Worm (Caenorhabditis elegans) whole organism, mixed stage, embryonic: ENCODE results near the gene npr-36.
A peak's percentile ranks its signal among the peaks of the same experiment; 100 is the strongest.

Source experiments
- bed-3 ChIP-seq: fragments of 200-800 bp; sonication (Bioruptor generic); optimal IDR thresholded peaks from 3 replicates; lab custom pipeline; 2018; ENCODE audit warnings: mild to moderate bottlenecking, missing genetic modification characterization, moderate library complexity, missing compliant biosample characterization
- blmp-1 ChIP-seq: fragments of 150-350 bp; optimal IDR thresholded peaks from 2 replicates; lab custom pipeline; 2014; ENCODE audit warnings: missing biosample characterization, missing genetic modification characterization
- ceh-39 ChIP-seq: fragments of 150-350 bp; optimal IDR thresholded peaks from 2 replicates; lab custom pipeline; 2014; ENCODE audit warnings: missing biosample characterization, missing genetic modification characterization
- ceh-43 ChIP-seq: fragments of 200-800 bp; sonication (Bioruptor generic); optimal IDR thresholded peaks from 2 replicates; lab custom pipeline; 2018; ENCODE audit warnings: mild to moderate bottlenecking, missing genetic modification characterization, moderate library complexity, missing compliant biosample characterization
- ceh-83 ChIP-seq: fragments of 200-800 bp; sonication (Bioruptor generic); optimal IDR thresholded peaks from 2 replicates; lab custom pipeline; 2018; ENCODE audit warnings: mild to moderate bottlenecking, missing genetic modification characterization, missing compliant biosample characterization
- ces-1 ChIP-seq: fragments of 150-350 bp; optimal IDR thresholded peaks from 2 replicates; lab custom pipeline; 2014; ENCODE audit warnings: missing biosample characterization, missing genetic modification reagents, missing genetic modification characterization
- cnd-1 ChIP-seq: fragments of 200-800 bp; sonication (Bioruptor generic); optimal IDR thresholded peaks from 2 replicates; lab custom pipeline; 2018; ENCODE audit warnings: mild to moderate bottlenecking, missing genetic modification characterization, missing compliant biosample characterization
- drap-1 ChIP-seq: fragments of 200-800 bp; sonication (Bioruptor generic); optimal IDR thresholded peaks from 3 replicates; lab custom pipeline; 2018; ENCODE audit warnings: mild to moderate bottlenecking, missing genetic modification characterization, missing compliant biosample characterization
- elt-1 ChIP-seq: sonication (generic microtip); optimal IDR thresholded peaks from 2 replicates; lab custom pipeline; 2017; ENCODE audit warnings: missing genetic modification characterization, mild to moderate bottlenecking, missing compliant biosample characterization, antibody characterized with exemption, moderate library complexity, borderline replicate concordance; ENCODE audit not compliant: insufficient read depth
- elt-3 ChIP-seq: fragments of 150-350 bp; optimal IDR thresholded peaks from 2 replicates; lab custom pipeline; 2014; ENCODE audit warnings: missing biosample characterization, missing genetic modification characterization
- flh-1 ChIP-seq: fragments of 200-800 bp; sonication (Bioruptor generic); optimal IDR thresholded peaks from 2 replicates; lab custom pipeline; 2018; ENCODE audit warnings: mild to moderate bottlenecking, missing genetic modification characterization, moderate library complexity, missing compliant biosample characterization
- lin-13 ChIP-seq: fragments of 150-350 bp; optimal IDR thresholded peaks from 2 replicates; lab custom pipeline; 2014; ENCODE audit warnings: missing biosample characterization, missing genetic modification characterization
- lin-32 ChIP-seq: fragments of 200-800 bp; sonication (Bioruptor generic); optimal IDR thresholded peaks from 2 replicates; lab custom pipeline; 2018; ENCODE audit warnings: mild to moderate bottlenecking, missing genetic modification characterization, missing compliant biosample characterization
- mab-5 ChIP-seq: fragments of 150-350 bp; optimal IDR thresholded peaks from 2 replicates; lab custom pipeline; 2014; ENCODE audit warnings: missing biosample characterization, missing genetic modification characterization
- mep-1 ChIP-seq: fragments of 150-350 bp; optimal IDR thresholded peaks from 2 replicates; lab custom pipeline; 2017; ENCODE audit warnings: missing biosample characterization, missing genetic modification reagents, missing genetic modification characterization, inconsistent platforms
- mls-2 ChIP-seq: sonication (generic microtip); optimal IDR thresholded peaks from 2 replicates; lab custom pipeline; 2016; ENCODE audit warnings: mild to moderate bottlenecking, missing genetic modification characterization, moderate library complexity, missing compliant biosample characterization
- nhr-12 ChIP-seq: fragments of 150-350 bp; optimal IDR thresholded peaks from 2 replicates; lab custom pipeline; 2014; ENCODE audit warnings: missing biosample characterization, missing genetic modification characterization
- nhr-2 ChIP-seq: fragments of 150-350 bp; optimal IDR thresholded peaks from 2 replicates; lab custom pipeline; 2014; ENCODE audit warnings: missing biosample characterization, missing genetic modification characterization
- nhr-237 ChIP-seq: fragments of 150-350 bp; optimal IDR thresholded peaks from 2 replicates; lab custom pipeline; 2014; ENCODE audit warnings: missing biosample characterization, missing genetic modification characterization
- nhr-28 ChIP-seq: fragments of 150-350 bp; optimal IDR thresholded peaks from 2 replicates; lab custom pipeline; 2014; ENCODE audit warnings: missing biosample characterization, missing genetic modification characterization
- nhr-76 ChIP-seq: sonication (generic microtip); optimal IDR thresholded peaks from 2 replicates; lab custom pipeline; 2017; ENCODE audit warnings: missing biosample characterization, missing genetic modification characterization
- pha-4 ChIP-seq: fragments of 150-350 bp; optimal IDR thresholded peaks from 2 replicates; lab custom pipeline; 2018; ENCODE audit warnings: missing biosample characterization, missing genetic modification reagents, missing genetic modification characterization
- sem-2 ChIP-seq: fragments of 200-800 bp; sonication (Bioruptor generic); optimal IDR thresholded peaks from 2 replicates; lab custom pipeline; 2018; ENCODE audit warnings: mild to moderate bottlenecking, missing genetic modification characterization, missing compliant biosample characterization
- snpc-4 ChIP-seq: fragments of 150-350 bp; optimal IDR thresholded peaks from 2 replicates; lab custom pipeline; 2014; ENCODE audit warnings: missing biosample characterization, missing genetic modification characterization
- sptf-1 ChIP-seq: sonication (generic microtip); optimal IDR thresholded peaks from 2 replicates; lab custom pipeline; 2017; ENCODE audit warnings: mild to moderate bottlenecking, missing genetic modification characterization, moderate library complexity, missing compliant biosample characterization
- tbx-8 ChIP-seq: fragments of 200-800 bp; sonication (Bioruptor generic); optimal IDR thresholded peaks from 2 replicates; lab custom pipeline; 2018; ENCODE audit warnings: mild to moderate bottlenecking, missing genetic modification characterization, moderate library complexity, missing compliant biosample characterization
- unc-120 ChIP-seq: sonication (generic microtip); optimal IDR thresholded peaks from 2 replicates; lab custom pipeline; 2017; ENCODE audit warnings: missing genetic modification characterization, missing compliant biosample characterization; ENCODE audit not compliant: poor library complexity, severe bottlenecking
- unc-62 ChIP-seq: fragments of 150-350 bp; optimal IDR thresholded peaks from 2 replicates; lab custom pipeline; 2014; ENCODE audit warnings: missing biosample characterization, missing genetic modification reagents, missing genetic modification characterization
- zip-8 ChIP-seq: fragments of 150-350 bp; optimal IDR thresholded peaks from 2 replicates; lab custom pipeline; 2014; ENCODE audit warnings: missing biosample characterization, missing genetic modification characterization
- ztf-11 ChIP-seq: fragments of 150-350 bp; optimal IDR thresholded peaks from 2 replicates; lab custom pipeline; 2014; ENCODE audit warnings: missing biosample characterization, missing genetic modification characterization

npr-36 gene

DNA sequence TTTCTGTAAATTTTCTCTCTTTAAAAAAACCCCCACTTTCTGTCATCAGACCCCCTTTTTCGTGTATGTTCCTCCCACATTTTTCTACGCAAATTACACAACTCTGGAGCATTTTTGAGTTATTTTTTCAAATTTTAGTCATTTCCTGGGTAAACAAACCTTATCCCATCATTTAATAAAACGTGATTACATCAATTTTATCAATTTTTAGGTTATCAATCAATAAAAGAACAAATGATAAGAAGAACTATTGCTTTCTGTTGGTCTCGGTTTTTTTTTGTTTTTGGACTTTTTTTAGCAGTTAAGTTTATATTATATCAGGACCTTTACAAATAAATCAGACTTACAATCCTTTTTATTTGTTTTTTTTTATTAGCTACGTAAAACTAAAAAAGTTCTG lies 23.2 kb upstream of the npr-36 start, which contains the start of gene C53C11.2:
C53C11.2 (plus strand) TSS at position 284 of the 400 bp plus-strand sequence.
- no peak for TF ChIP-seq mls-2 (tag; lab: Kevin White, UChicago)
- no peak for TF ChIP-seq nhr-237 (tag; lab: Kevin White, UChicago)
- no peak for TF ChIP-seq elt-3 (tag; lab: Kevin White, UChicago)
- TF ChIP-seq nhr-76 (tag; lab: Kevin White, UChicago): no peak
- TF ChIP-seq sem-2 (GFP tag; lab: Kevin White, UChicago): no peak
- no peak for TF ChIP-seq sptf-1 (tag; lab: Kevin White, UChicago)
- no peak for TF ChIP-seq unc-62 (GFP tag; lab: Kevin White, UChicago)
- TF ChIP-seq, all 35 proteins: peak for 0

DNA sequence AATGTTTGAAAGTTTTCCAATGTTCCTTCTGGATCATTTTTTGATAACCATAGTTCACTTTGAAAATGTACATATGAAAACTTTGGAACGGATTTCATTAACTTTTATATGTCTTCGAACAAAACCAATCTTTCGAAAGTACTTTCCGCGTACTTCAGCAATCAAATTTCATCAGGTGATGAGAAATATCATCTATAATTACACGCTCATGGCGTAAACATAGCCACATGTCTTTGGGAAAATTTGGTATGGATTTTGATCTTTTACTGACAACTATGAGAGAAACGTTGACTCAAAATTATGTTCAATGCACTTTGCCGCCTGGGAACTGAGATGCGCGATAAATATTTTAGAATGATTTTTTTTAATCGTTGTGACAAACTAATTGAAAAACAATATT lies 20.6 kb upstream of the npr-36 start:
- TF ChIP-seq ceh-43 (no peak), zip-8 (tag; lab: Kevin White, UChicago) (no peak), mep-1 (tag; lab: Kevin White, UChicago) (no peak), tbx-8 (GFP tag; lab: Kevin White, UChicago) (no peak), ceh-83 (GFP tag; lab: Kevin White, UChicago) (no peak), snpc-4 (no peak)

DNA sequence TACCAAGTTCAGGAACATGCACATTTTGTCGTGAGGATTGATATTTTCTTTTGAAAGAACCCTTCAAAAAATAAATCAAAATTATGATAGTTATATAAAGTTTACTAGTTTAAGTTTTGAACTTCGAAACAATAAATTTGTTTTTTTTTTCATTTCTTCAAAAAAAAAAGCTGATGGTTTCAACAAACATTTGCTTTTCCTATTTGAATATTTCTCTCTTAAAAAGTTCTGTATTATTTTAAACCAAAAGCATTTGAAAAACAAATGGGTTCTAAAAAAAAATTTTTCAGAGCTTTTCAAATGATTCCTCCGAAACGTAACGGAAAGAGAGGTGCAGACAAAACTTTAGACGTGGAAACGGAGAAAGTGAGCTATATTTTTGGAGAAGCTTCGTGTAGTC lies 19.1 kb upstream of the npr-36 start, which contains the start of gene C53C11.1:
C53C11.1 (plus strand) TSS at position 301 of the 400 bp plus-strand sequence.
- TF ChIP-seq lin-13: no peak
- no peak for TF ChIP-seq sptf-1 (tag; lab: Kevin White, UChicago)
- TF ChIP-seq zip-8 (tag; lab: Kevin White, UChicago): no peak
- TF ChIP-seq unc-62 (GFP tag; lab: Kevin White, UChicago): no peak
- TF ChIP-seq bed-3: no peak
- no peak for TF ChIP-seq elt-1
- no peak for TF ChIP-seq snpc-4
- no peak for TF ChIP-seq pha-4 (tag; lab: Kevin White, UChicago)
- TF ChIP-seq unc-120 (tag; lab: Kevin White, UChicago): no peak
- TF ChIP-seq cnd-1 (tag; lab: Kevin White, UChicago): no peak
- TF ChIP-seq mls-2 (tag; lab: Kevin White, UChicago): no peak
- no peak for TF ChIP-seq nhr-28 (tag; lab: Kevin White, UChicago)
- no peak for TF ChIP-seq lin-32 (GFP tag; lab: Kevin White, UChicago)
- TF ChIP-seq ztf-11: no peak
- no peak for TF ChIP-seq flh-1
- no peak for TF ChIP-seq nhr-2 (tag; lab: Kevin White, UChicago)
- no peak for TF ChIP-seq nhr-12 (tag; lab: Kevin White, UChicago)
- TF ChIP-seq nhr-237 (tag; lab: Kevin White, UChicago): no peak
- TF ChIP-seq blmp-1: no peak

DNA sequence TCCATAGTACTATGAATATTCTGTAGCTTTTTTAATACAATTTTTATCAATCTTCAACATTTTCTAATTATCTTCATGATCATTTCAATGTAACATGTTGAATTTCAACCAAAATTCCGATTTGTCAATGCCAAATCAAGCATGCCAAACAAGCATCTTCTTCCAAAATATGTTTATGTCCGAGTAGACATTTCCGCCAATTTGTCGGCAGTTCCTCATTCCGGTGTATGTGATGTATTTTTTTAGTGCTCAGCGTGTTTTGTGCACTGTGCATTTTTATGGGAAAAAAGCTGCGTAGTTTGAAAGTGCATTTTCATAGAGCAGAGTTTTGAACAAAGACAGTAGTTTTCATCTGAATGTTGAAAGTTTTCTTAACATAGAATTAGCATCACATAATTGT lies 10.1 kb upstream of the npr-36 start:
- TF ChIP-seq drap-1: no peak
- no peak for TF ChIP-seq mab-5 (tag; lab: Kevin White, UChicago)
- no peak for TF ChIP-seq nhr-237 (tag; lab: Kevin White, UChicago)
- TF ChIP-seq, all 35 proteins: peak for 0

DNA sequence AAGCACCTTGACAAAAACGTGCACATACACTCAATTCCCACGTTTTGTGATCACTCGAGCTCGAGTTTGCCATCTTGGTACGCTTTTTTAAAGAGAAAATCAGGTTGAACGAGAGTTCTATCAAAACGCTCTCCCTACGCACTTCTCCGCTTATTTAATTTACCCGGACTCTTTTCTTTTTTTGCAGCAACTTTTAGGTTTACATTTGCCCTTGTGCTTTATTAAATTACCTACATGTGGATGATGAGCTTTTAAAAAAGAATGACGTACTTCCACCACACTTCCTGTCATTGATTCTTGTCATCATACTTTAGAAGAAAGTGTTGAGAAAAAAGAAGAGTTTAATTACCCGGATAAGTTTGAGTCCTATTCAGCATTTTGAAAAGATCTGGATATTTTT lies 7.5 kb upstream of the npr-36 start:
- TF ChIP-seq blmp-1: no peak
- no peak for TF ChIP-seq nhr-12 (tag; lab: Kevin White, UChicago)
- peak; percentile 49 for TF ChIP-seq ces-1 (GFP tag; lab: Kevin White, UChicago)
- no peak for TF ChIP-seq nhr-76 (tag; lab: Kevin White, UChicago)

- no peak for TF ChIP-seq cnd-1 (tag; lab: Kevin White, UChicago)
- TF ChIP-seq sem-2 (GFP tag; lab: Kevin White, UChicago): no peak
- no peak for TF ChIP-seq drap-1
- TF ChIP-seq ceh-39 (tag; lab: Kevin White, UChicago): no peak
- TF ChIP-seq blmp-1: no peak
- TF ChIP-seq ces-1 (GFP tag; lab: Kevin White, UChicago): peak; percentile 57
Measured at ce11 chrX:17355462-17355861, 4.1 kb upstream of the npr-36 start.
